Worm (Caenorhabditis elegans) whole organism, young adult: Measurements from ENCODE around the gene kcnl-3.

ENCODE experiments used
- egl-44 ChIP-seq: fragments of 200-800 bp; sonication (Bioruptor generic); IDR thresholded peaks from 2 replicates; pipeline ENCODE4 v1.3.6; 2022; ENCODE audit warnings: missing genetic modification reagents, missing genetic modification characterization, missing compliant biosample characterization
- him-1 ChIP-seq: sonication (generic microtip); optimal IDR thresholded peaks from 2 replicates; lab custom pipeline; 2016; ENCODE audit warnings: missing genotype, missing genetic modification reagents, missing genetic modification characterization, missing compliant biosample characterization

- TF ChIP-seq egl-44 (no peak), him-1 (tag; lab: Kevin White, UChicago) (no peak)
These were observed 9.4 kb upstream of the kcnl-3 start, which contains the start of gene sek-5 for ce11 chrX:5377307-5377706.
